Fruit fly (Drosophila melanogaster) whole organism, prepupa: ENCODE data around the gene Dnaaf5.

Experiments
- Blimp-1 ChIP-seq: fragments of 200-800 bp; sonication (Bioruptor generic); optimal IDR thresholded peaks from 3 replicates; lab custom pipeline; 2017; ENCODE audit warnings: missing biosample characterization, missing genetic modification characterization, mild to moderate bottlenecking, moderate library complexity, missing genetic modification reagents
- CG10631 ChIP-seq: fragments of 200-800 bp; sonication (Bioruptor generic); optimal IDR thresholded peaks from 2 replicates; lab custom pipeline; 2016; ENCODE audit warnings: missing biosample characterization, missing genetic modification characterization
- CG10669 ChIP-seq: fragments of 200-800 bp; sonication (Bioruptor generic); optimal IDR thresholded peaks from 3 replicates; lab custom pipeline; 2018; ENCODE audit warnings: missing biosample characterization, mild to moderate bottlenecking, missing genetic modification characterization, moderate library complexity
- CG11762 ChIP-seq: fragments of 200-800 bp; sonication (Bioruptor generic); optimal IDR thresholded peaks from 3 replicates; lab custom pipeline; 2016; ENCODE audit warnings: missing biosample characterization, missing genetic modification characterization; ENCODE audit not compliant: insufficient read depth
- CG15336 ChIP-seq: fragments of 200-800 bp; sonication (Bioruptor generic); IDR thresholded peaks from 2 replicates; pipeline ENCODE4 v1.3.6; 2022; ENCODE audit warnings: missing biosample characterization, missing genetic modification characterization
- CG1621 ChIP-seq: fragments of 200-800 bp; sonication (Bioruptor generic); optimal IDR thresholded peaks from 3 replicates; lab custom pipeline; 2018; ENCODE audit warnings: missing biosample characterization, mild to moderate bottlenecking, missing genetic modification characterization
- CG16779 ChIP-seq: fragments of 200-800 bp; sonication (Bioruptor generic); optimal IDR thresholded peaks from 3 replicates; lab custom pipeline; 2017; ENCODE audit warnings: missing biosample characterization, mild to moderate bottlenecking, missing genetic modification characterization
- CG31627 ChIP-seq: fragments of 200-800 bp; sonication (Bioruptor generic); optimal IDR thresholded peaks from 3 replicates; lab custom pipeline; 2016; ENCODE audit warnings: missing biosample characterization, missing genetic modification characterization
- CG32006 ChIP-seq: fragments of 200-800 bp; sonication (Bioruptor generic); optimal IDR thresholded peaks from 3 replicates; lab custom pipeline; 2017; ENCODE audit warnings: missing biosample characterization, mild to moderate bottlenecking, missing genetic modification characterization
- CG34406 ChIP-seq: fragments of 200-800 bp; sonication (Bioruptor generic); optimal IDR thresholded peaks from 3 replicates; lab custom pipeline; 2016; ENCODE audit warnings: missing biosample characterization, missing genetic modification characterization
- CG3919 ChIP-seq: fragments of 200-800 bp; sonication (Bioruptor generic); optimal IDR thresholded peaks from 3 replicates; lab custom pipeline; 2016; ENCODE audit warnings: missing biosample characterization, missing genetic modification characterization
- CG4318 ChIP-seq: fragments of 200-800 bp; sonication (Bioruptor generic); optimal IDR thresholded peaks from 3 replicates; lab custom pipeline; 2017; ENCODE audit warnings: missing biosample characterization, mild to moderate bottlenecking, missing genetic modification characterization
- CG6163 ChIP-seq: fragments of 200-800 bp; sonication (Bioruptor generic); IDR thresholded peaks from 3 replicates; pipeline ENCODE4 v1.3.6; 2022; ENCODE audit warnings: missing biosample characterization, missing genetic modification characterization
- CG6276 ChIP-seq: fragments of 200-800 bp; sonication (Bioruptor generic); optimal IDR thresholded peaks from 2 replicates; lab custom pipeline; 2017; ENCODE audit warnings: missing biosample characterization, mild to moderate bottlenecking, missing genetic modification characterization
- CG6792 ChIP-seq: fragments of 200-800 bp; sonication (Bioruptor generic); optimal IDR thresholded peaks from 3 replicates; lab custom pipeline; 2016; ENCODE audit warnings: missing biosample characterization, missing genetic modification characterization
- CG6808 ChIP-seq: fragments of 200-800 bp; sonication (Bioruptor generic); optimal IDR thresholded peaks from 3 replicates; lab custom pipeline; 2017; ENCODE audit warnings: missing biosample characterization, missing genetic modification characterization, mild to moderate bottlenecking, moderate library complexity, missing genetic modification reagents
- CG6854 ChIP-seq: fragments of 200-800 bp; sonication (Bioruptor generic); optimal IDR thresholded peaks from 2 replicates; lab custom pipeline; 2017; ENCODE audit warnings: missing biosample characterization, mild to moderate bottlenecking, missing genetic modification characterization
- CG8119 ChIP-seq: fragments of 200-800 bp; sonication (Bioruptor generic); IDR thresholded peaks from 3 replicates; pipeline ENCODE4 v1.3.6; 2022; ENCODE audit warnings: missing biosample characterization, missing genetic modification characterization
- CG8632 ChIP-seq: fragments of 200-800 bp; sonication (Bioruptor generic); optimal IDR thresholded peaks from 3 replicates; lab custom pipeline; 2016; ENCODE audit warnings: missing biosample characterization, missing genetic modification characterization
- CG9139 ChIP-seq: fragments of 200-800 bp; sonication (Bioruptor generic); optimal IDR thresholded peaks from 3 replicates; lab custom pipeline; 2017; ENCODE audit warnings: missing biosample characterization, mild to moderate bottlenecking, missing genetic modification characterization
- Eip75B ChIP-seq: fragments of 200-800 bp; sonication (Bioruptor generic); optimal IDR thresholded peaks from 3 replicates; lab custom pipeline; 2016; ENCODE audit warnings: missing biosample characterization, missing genetic modification characterization
- Eip78C ChIP-seq: fragments of 200-800 bp; sonication (Bioruptor generic); peaks from one replicate; lab custom pipeline; 2016; ENCODE audit warnings: missing biosample characterization, missing genetic modification characterization
- Eip93F ChIP-seq: fragments of 200-800 bp; sonication (Bioruptor generic); optimal IDR thresholded peaks from 2 replicates; lab custom pipeline; 2016; ENCODE audit warnings: missing biosample characterization, mild to moderate bottlenecking, missing genetic modification characterization
- Ets21C ChIP-seq: fragments of 200-800 bp; sonication (Bioruptor generic); optimal IDR thresholded peaks from 3 replicates; lab custom pipeline; 2016; ENCODE audit warnings: missing biosample characterization, missing genetic modification characterization
- Hr4 ChIP-seq: fragments of 200-800 bp; sonication (Bioruptor generic); optimal IDR thresholded peaks from 3 replicates; lab custom pipeline; 2016; ENCODE audit warnings: missing biosample characterization, missing genetic modification characterization
- Met ChIP-seq: fragments of 200-800 bp; sonication (Bioruptor generic); optimal IDR thresholded peaks from 3 replicates; lab custom pipeline; 2016; ENCODE audit warnings: missing biosample characterization, missing genetic modification characterization
- OdsH ChIP-seq: fragments of 200-800 bp; sonication (Bioruptor generic); optimal IDR thresholded peaks from 3 replicates; lab custom pipeline; 2016; ENCODE audit warnings: missing biosample characterization, missing genetic modification characterization
- Smox ChIP-seq: fragments of 200-800 bp; sonication (Bioruptor generic); optimal IDR thresholded peaks from 3 replicates; lab custom pipeline; 2016; ENCODE audit warnings: missing biosample characterization, missing genetic modification characterization
- Sox102F ChIP-seq: fragments of 200-800 bp; sonication (Bioruptor generic); optimal IDR thresholded peaks from 2 replicates; lab custom pipeline; 2016; ENCODE audit warnings: missing biosample characterization, mild to moderate bottlenecking, missing genetic modification characterization
- Sox14 ChIP-seq: fragments of 200-800 bp; sonication (Bioruptor generic); optimal IDR thresholded peaks from 3 replicates; lab custom pipeline; 2016; ENCODE audit warnings: missing biosample characterization, missing genetic modification characterization
- achi ChIP-seq: fragments of 200-800 bp; sonication (Bioruptor generic); optimal IDR thresholded peaks from 3 replicates; lab custom pipeline; 2016; ENCODE audit warnings: missing biosample characterization, missing genetic modification characterization
- acj6 ChIP-seq: fragments of 200-800 bp; sonication (Bioruptor generic); optimal IDR thresholded peaks from 3 replicates; lab custom pipeline; 2016; ENCODE audit warnings: missing biosample characterization, missing genetic modification characterization
- fd85E ChIP-seq: fragments of 200-800 bp; sonication (Bioruptor generic); optimal IDR thresholded peaks from 3 replicates; lab custom pipeline; 2016; ENCODE audit warnings: missing biosample characterization, missing genetic modification characterization
- lz ChIP-seq: fragments of 200-800 bp; sonication (Bioruptor generic); optimal IDR thresholded peaks from 3 replicates; lab custom pipeline; 2016; ENCODE audit warnings: missing biosample characterization, missing genetic modification characterization
- net ChIP-seq: fragments of 200-800 bp; sonication (Bioruptor generic); optimal IDR thresholded peaks from 3 replicates; lab custom pipeline; 2016; ENCODE audit warnings: missing biosample characterization, missing genetic modification characterization
- salr ChIP-seq, 2 experiments: fragments of 200-800 bp; sonication (Bioruptor generic); optimal IDR thresholded peaks; 3 replicates each; lab custom pipeline; 2016 to 2018; ENCODE audit warnings: missing biosample characterization in 2 of 2, missing genetic modification characterization in 2 of 2, mild to moderate bottlenecking in 1 of 2
- ss ChIP-seq, 2 experiments: fragments of 200-800 bp; sonication (Bioruptor generic); optimal IDR thresholded peaks; 2 replicates in 1 of 2; 3 replicates in 1 of 2; lab custom pipeline; 2017 to 2018; ENCODE audit warnings: mild to moderate bottlenecking in 2 of 2, missing biosample characterization in 2 of 2, missing genetic modification characterization in 2 of 2, moderate library complexity in 1 of 2
- svp ChIP-seq: fragments of 200-800 bp; sonication (Bioruptor generic); peaks from one replicate; lab custom pipeline; 2016; ENCODE audit warnings: missing biosample characterization, missing genetic modification characterization
- topi ChIP-seq: fragments of 200-800 bp; sonication (Bioruptor generic); optimal IDR thresholded peaks from 3 replicates; lab custom pipeline; 2016; ENCODE audit warnings: missing biosample characterization, missing genetic modification characterization
- vri ChIP-seq: fragments of 200-800 bp; sonication (Bioruptor generic); optimal IDR thresholded peaks from 3 replicates; lab custom pipeline; 2016; ENCODE audit warnings: missing biosample characterization, mild to moderate bottlenecking, missing genetic modification characterization

Dnaaf5 gene

DNA sequence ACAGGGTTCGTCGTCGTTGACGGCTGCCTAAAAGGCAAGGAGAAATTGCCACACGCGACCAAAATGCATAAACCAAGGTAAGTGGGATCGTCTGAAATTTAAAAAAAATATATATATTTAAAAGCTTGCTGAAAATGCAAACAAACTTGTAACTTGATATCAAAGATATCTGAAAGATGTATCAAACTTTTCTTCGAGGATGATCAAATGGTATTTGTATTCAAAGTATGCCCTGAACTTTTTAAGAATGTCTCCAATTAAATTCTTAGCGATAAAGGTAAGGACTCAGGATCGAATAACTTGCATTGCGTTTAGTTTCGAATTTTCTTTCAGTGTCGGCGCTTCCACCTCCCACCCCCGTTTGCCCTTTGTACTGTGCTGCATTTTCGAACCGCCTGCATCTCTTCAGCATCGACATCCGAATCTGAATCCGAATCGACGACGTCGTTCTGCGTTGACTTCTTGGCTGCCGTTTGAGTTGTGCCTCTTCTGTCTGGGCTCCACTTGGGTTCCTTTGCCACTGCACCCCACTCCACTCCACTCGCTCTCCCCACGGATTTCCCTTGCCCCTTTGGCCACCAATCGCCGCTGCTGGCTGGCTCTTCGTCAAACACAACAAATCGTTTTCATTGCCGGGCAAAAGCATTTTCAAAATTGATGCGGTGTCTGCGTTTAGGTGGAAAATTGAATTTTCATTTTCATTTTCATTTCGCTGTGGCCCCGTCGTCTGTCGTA is 24.7 kb upstream of the Dnaaf5 start (continued):
- TF ChIP-seq fd85E (GFP tag; lab: Kevin White, UChicago) (no peak), CG9139 (peak; percentile 26), CG16779 (tag; lab: Kevin White, UChicago) (no peak), CG3919 (peak; percentile 51), CG1621 (no peak), CG6163 (GFP tag; lab: Robert Waterston, UW) (no peak), Sox14 (no peak), Ets21C (GFP tag; lab: Kevin White, UChicago) (no peak), CG10669 (GFP tag; lab: Kevin White, UChicago) (peak; percentile 33), CG8119 (GFP tag; lab: Robert Waterston, UW) (peak; percentile 52; the same call in 2 of the 3 replicates), CG8632 (peak; percentile 36), CG11762 (GFP tag; lab: Kevin White, UChicago) (no peak), achi (peak; percentile 52), Smox (GFP tag; lab: Kevin White, UChicago) (peak; percentile 27), CG6792 (GFP tag; lab: Kevin White, UChicago) (peak; percentile 37), CG10631 (GFP tag; lab: Kevin White, UChicago) (peak; percentile 45), vri (peak; percentile 11), CG34406 (peak; percentile 42), Blimp-1 (GFP tag; lab: Kevin White, UChicago) (no peak), CG6808 (GFP tag; lab: Kevin White, UChicago) (peak; percentile 26), ss (GFP tag; optimal IDR thresholded peaks at IDR 0.05; lab: Kevin White, UChicago) (peak; percentile 30 to 73), CG6854 (GFP tag; lab: Kevin White, UChicago) (no peak)

- no peak for TF ChIP-seq CG31627
- peak; percentile 28 for TF ChIP-seq CG10631 (GFP tag; lab: Kevin White, UChicago)
- no peak for TF ChIP-seq CG8119 (GFP tag; lab: Robert Waterston, UW)
- no peak for TF ChIP-seq CG16779 (tag; lab: Kevin White, UChicago)
- 0 out of 2 replicates have a peak, but pooled peaks have one; percentile 11 for TF ChIP-seq CG15336
- no peak for TF ChIP-seq Sox102F (GFP tag; lab: Kevin White, UChicago)
- TF ChIP-seq lz = no peak
- no peak for TF ChIP-seq CG6163 (GFP tag; lab: Robert Waterston, UW)
- no peak for TF ChIP-seq CG6854 (GFP tag; lab: Kevin White, UChicago)
- no peak for TF ChIP-seq Smox (GFP tag; lab: Kevin White, UChicago)
- TF ChIP-seq Met (GFP tag; lab: Kevin White, UChicago) = no peak
- no peak for TF ChIP-seq achi
- TF ChIP-seq CG4318 (GFP tag; lab: Kevin White, UChicago) = no peak
- TF ChIP-seq CG11762 (GFP tag; lab: Kevin White, UChicago) = no peak
- TF ChIP-seq CG6276 (GFP tag; lab: Kevin White, UChicago) = peak; percentile 37
- peak; percentile 25 for TF ChIP-seq CG10669 (GFP tag; lab: Kevin White, UChicago)
- no peak for TF ChIP-seq Ets21C (GFP tag; lab: Kevin White, UChicago)
- TF ChIP-seq Hr4 (GFP tag; lab: Kevin White, UChicago) = peak; percentile 38
- TF ChIP-seq svp = peak; percentile 32
- no peak for TF ChIP-seq CG1621
- TF ChIP-seq CG32006 (GFP tag; lab: Kevin White, UChicago) = peak; percentile 34
- peak; percentile 29 for TF ChIP-seq CG6808 (GFP tag; lab: Kevin White, UChicago)
- no peak for TF ChIP-seq topi (GFP tag; lab: Kevin White, UChicago)
- TF ChIP-seq Eip78C (GFP tag; lab: Kevin White, UChicago) = peak; percentile 80
- TF ChIP-seq Eip75B (GFP tag; lab: Kevin White, UChicago) = no peak
- TF ChIP-seq OdsH (GFP tag; lab: Kevin White, UChicago) = peak; percentile 0
- TF ChIP-seq Eip93F (GFP tag; lab: Kevin White, UChicago) = no peak
- no peak for TF ChIP-seq salr (GFP tag; optimal IDR thresholded peaks at IDR 0.05; lab: Kevin White, UChicago)
- TF ChIP-seq CG3919 = peak; percentile 8
- no peak for TF ChIP-seq net
- TF ChIP-seq acj6 (GFP tag; lab: Kevin White, UChicago) = no peak
Measured at dm6 chr3R:14384502-14384901, 22.9 kb upstream of the Dnaaf5 start.
